Fruit fly (Drosophila melanogaster): ENCODE data around the gene CG34174.

CG34174 gene

dm6 chr2L:2227316-2227715 lies 13.2 kb downstream of the CG34174 start (continued):
- TF ChIP-seq dsx (GFP tag; optimal IDR thresholded peaks at IDR 0.05; ENCODE audit: poor library complexity, severe bottlenecking), result peak; percentile 73
- TF ChIP-seq Smox (GFP tag; optimal IDR thresholded peaks at IDR 0.05), result peak; percentile 76
- peak; percentile 94 for TF ChIP-seq svp (GFP tag)
- peak; percentile 62 for TF ChIP-seq CG11762 (GFP tag; optimal IDR thresholded peaks at IDR 0.05; ENCODE audit: insufficient read depth)
- TF ChIP-seq Lpt (GFP tag; optimal IDR thresholded peaks at IDR 0.05), result peak; percentile 60
- TF ChIP-seq CG6163 (GFP tag; IDR thresholded peaks at IDR 0.05), result peak; percentile 87
- TF ChIP-seq Eip93F (GFP tag; optimal IDR thresholded peaks at IDR 0.05), result no peak
- peak; percentile 66 for TF ChIP-seq CG3032 (tag; optimal IDR thresholded peaks at IDR 0.05)
- peak; percentile 68 for TF ChIP-seq dac (GFP tag; optimal IDR thresholded peaks at IDR 0.05)
- peak; percentile 81 for TF ChIP-seq CG8119 (GFP tag; IDR thresholded peaks at IDR 0.05)
- TF ChIP-seq salr (GFP tag; optimal IDR thresholded peaks at IDR 0.05), result peak in 1 of 2 experiments; percentile 50
- TF ChIP-seq Hr38 (GFP tag; optimal IDR thresholded peaks at IDR 0.05), result no peak
- peak; percentile 83 for TF ChIP-seq CG7368 (GFP tag; optimal IDR thresholded peaks at IDR 0.05)
- peak; percentile 86 for TF ChIP-seq CG3919 (GFP tag; optimal IDR thresholded peaks at IDR 0.05)
- TF ChIP-seq CG15336 (GFP tag; IDR thresholded peaks at IDR 0.05), result peak; percentile 87
- peak; percentile 71 for TF ChIP-seq CG10669 (GFP tag; optimal IDR thresholded peaks at IDR 0.05)
- peak; percentile 75 for TF ChIP-seq Gug (GFP tag; IDR thresholded peaks at IDR 0.05)
- TF ChIP-seq CG4318 (GFP tag; optimal IDR thresholded peaks at IDR 0.05), result no peak
- no peak for TF ChIP-seq fkh (GFP tag; optimal IDR thresholded peaks at IDR 0.05)

dm6 chr2L:2228179-2228849 lies 14.2 kb downstream of the CG34174 start:
- TF ChIP-seq Eip93F (GFP tag; optimal IDR thresholded peaks at IDR 0.05) (peak; percentile 52), cyc (GFP tag; optimal IDR thresholded peaks at IDR 0.05) (no peak), Ets96B (tag; optimal IDR thresholded peaks at IDR 0.05) (no peak), Sox14 (GFP tag; optimal IDR thresholded peaks at IDR 0.05) (peak; percentile 60), Eip78C (GFP tag) (peak; percentile 37), CG1621 (tag; optimal IDR thresholded peaks at IDR 0.05) (no peak), CG15336 (GFP tag; IDR thresholded peaks at IDR 0.05) (0 out of 2 replicates have a peak, but pooled peaks have one; percentile 16), Sox102F (GFP tag; optimal IDR thresholded peaks at IDR 0.05) (no peak), svp (GFP tag) (peak; percentile 71), CG10669 (GFP tag; optimal IDR thresholded peaks at IDR 0.05) (no peak), CG6163 (GFP tag; IDR thresholded peaks at IDR 0.05) (no peak), CG11762 (GFP tag; optimal IDR thresholded peaks at IDR 0.05; ENCODE audit: insufficient read depth) (no peak), vri (GFP tag; optimal IDR thresholded peaks at IDR 0.05) (peak; percentile 81), eg (GFP tag; IDR thresholded peaks at IDR 0.05) (no peak), fkh (GFP tag; optimal IDR thresholded peaks at IDR 0.05) (peak; percentile 58)

dm6 chr2L:2236722-2237121 lies 22.7 kb downstream of the CG34174 start, which contains the start of gene Sec24CD:
Sec24CD (minus strand) TSS chr2L:2236844.
- TF ChIP-seq svp (GFP tag), result peak; percentile 33
- no peak for TF ChIP-seq CG1621 (tag; optimal IDR thresholded peaks at IDR 0.05)
- TF ChIP-seq esn (GFP tag; optimal IDR thresholded peaks at IDR 0.05), result peak; percentile 36
- TF ChIP-seq spab (GFP tag; optimal IDR thresholded peaks at IDR 0.05), result no peak
- no peak for TF ChIP-seq net (GFP tag; optimal IDR thresholded peaks at IDR 0.05)
- no peak for TF ChIP-seq topi (GFP tag; optimal IDR thresholded peaks at IDR 0.05)
- no peak for TF ChIP-seq salr (GFP tag; optimal IDR thresholded peaks at IDR 0.05)
- no peak for TF ChIP-seq CG6792 (GFP tag; optimal IDR thresholded peaks at IDR 0.05)
- no peak for TF ChIP-seq CG31627 (GFP tag; optimal IDR thresholded peaks at IDR 0.05)
- TF ChIP-seq Blimp-1 (GFP tag; optimal IDR thresholded peaks at IDR 0.05), result no peak
- no peak for TF ChIP-seq Ets21C (GFP tag; optimal IDR thresholded peaks at IDR 0.05)
- TF ChIP-seq acj6 (GFP tag; optimal IDR thresholded peaks at IDR 0.05), result no peak
- no peak for TF ChIP-seq dac (GFP tag; optimal IDR thresholded peaks at IDR 0.05)
- TF ChIP-seq eg (GFP tag; IDR thresholded peaks at IDR 0.05), result peak; percentile 40; the same call in 1 of the 3 replicates
- TF ChIP-seq Eip93F (GFP tag; optimal IDR thresholded peaks at IDR 0.05), result peak; percentile 9
- no peak for TF ChIP-seq CG4318 (GFP tag; optimal IDR thresholded peaks at IDR 0.05)
- no peak for TF ChIP-seq CG34406 (GFP tag; optimal IDR thresholded peaks at IDR 0.05)
- no peak for TF ChIP-seq Sox14 (GFP tag; optimal IDR thresholded peaks at IDR 0.05)
- TF ChIP-seq Hr4 (GFP tag; optimal IDR thresholded peaks at IDR 0.05), result no peak
- no peak for TF ChIP-seq CG11762 (GFP tag; optimal IDR thresholded peaks at IDR 0.05; ENCODE audit: insufficient read depth)
- no peak for TF ChIP-seq dsx (GFP tag; optimal IDR thresholded peaks at IDR 0.05; ENCODE audit: poor library complexity, severe bottlenecking)
- no peak for TF ChIP-seq CG6854 (GFP tag; optimal IDR thresholded peaks at IDR 0.05)
- TF ChIP-seq CG11902 (GFP tag; optimal IDR thresholded peaks at IDR 0.05), result no peak
- no peak for TF ChIP-seq Hr39 (GFP tag; optimal IDR thresholded peaks at IDR 0.05)
- no peak for TF ChIP-seq CG8632 (GFP tag; optimal IDR thresholded peaks at IDR 0.05)
- no peak for TF ChIP-seq Eip78C (GFP tag)
- TF ChIP-seq CG10631 (GFP tag; optimal IDR thresholded peaks at IDR 0.05), result no peak
- TF ChIP-seq CG3032 (tag; optimal IDR thresholded peaks at IDR 0.05), result peak; percentile 13
- peak; percentile 13; the same call in 1 of the 2 replicates for TF ChIP-seq CG15336 (GFP tag; IDR thresholded peaks at IDR 0.05)
- no peak for TF ChIP-seq CG6276 (GFP tag; optimal IDR thresholded peaks at IDR 0.05)
- no peak for TF ChIP-seq Hr38 (GFP tag; optimal IDR thresholded peaks at IDR 0.05)
- TF ChIP-seq Eip75B (GFP tag; optimal IDR thresholded peaks at IDR 0.05), result no peak

Data from whole organism, prepupa.